Fruit fly (Drosophila melanogaster): ENCODE results near the gene nero.

dm6 chr3R:31794457-31794856 lies 47.1 kb upstream of the nero start:
- TF ChIP-seq Dll (optimal IDR thresholded peaks at IDR 0.05) (no peak), CG8478 (optimal IDR thresholded peaks at IDR 0.05) (no peak), usp (GFP tag; optimal IDR thresholded peaks at IDR 0.05) (no peak), EcR (GFP tag; optimal IDR thresholded peaks at IDR 0.05) (no peak), pan (optimal IDR thresholded peaks at IDR 0.05) (no peak)
